Worm (Caenorhabditis elegans) whole organism, midembryonic: ENCODE results near the gene F40G9.15.

Experiments used
- ref-1 ChIP-seq: fragments of 200-800 bp; sonication (Bioruptor generic); conservative IDR thresholded peaks from 2 replicates; pipeline ENCODE4 v1.3.6; 2022; ENCODE audit warnings: missing genetic modification reagents, missing genetic modification characterization, missing compliant biosample characterization
- ztf-23 ChIP-seq: fragments of 200-800 bp; sonication (Bioruptor generic); IDR thresholded peaks from 2 replicates; pipeline ENCODE4 v1.3.6; 2022; ENCODE audit warnings: missing genetic modification reagents, missing genetic modification characterization, missing compliant biosample characterization
- ztf-29 ChIP-seq: fragments of 200-800 bp; sonication (Bioruptor generic); IDR thresholded peaks from 2 replicates; pipeline ENCODE4 v1.3.6; 2022; ENCODE audit warnings: missing genetic modification reagents, missing genetic modification characterization, missing compliant biosample characterization

- TF ChIP-seq ztf-23 (no peak), ztf-29 (GFP tag; lab: Robert Waterston, UW) (no peak), ref-1 (GFP tag; lab: Robert Waterston, UW) (no peak)
These were observed 9.6 kb downstream of the F40G9.15 start, which contains the start of gene sec-20 for ce11 chrIII:191803-192202.
